Worm (Caenorhabditis elegans) whole organism, L4 larva: ENCODE data around the gene rps-30.

Experiments
- F10B5.3 ChIP-seq: sonication (generic microtip); optimal IDR thresholded peaks from 2 replicates; lab custom pipeline; 2016; ENCODE audit warnings: mild to moderate bottlenecking, missing genetic modification characterization, missing compliant biosample characterization
- F37D6.2 ChIP-seq: sonication (generic microtip); optimal IDR thresholded peaks from 2 replicates; lab custom pipeline; 2016; ENCODE audit warnings: mild to moderate bottlenecking, missing genetic modification characterization, missing compliant biosample characterization
- F44E2.7 ChIP-seq: fragments of 200-800 bp; sonication (Bioruptor generic); IDR thresholded peaks from 2 replicates; pipeline ENCODE4 v2.1.2; 2022; ENCODE audit warnings: missing genetic modification characterization, missing compliant biosample characterization
- F49E8.2 ChIP-seq: sonication (generic microtip); optimal IDR thresholded peaks from 2 replicates; lab custom pipeline; 2016; ENCODE audit warnings: missing compliant biosample characterization, mild to moderate bottlenecking, missing genetic modification characterization, borderline replicate concordance
- T20F7.1 ChIP-seq: fragments of 200-800 bp; sonication (Bioruptor generic); optimal IDR thresholded peaks from 2 replicates; lab custom pipeline; 2018; ENCODE audit warnings: mild to moderate bottlenecking, missing genetic modification characterization, missing compliant biosample characterization
- Y48G9A.11 ChIP-seq: fragments of 200-800 bp; sonication (Bioruptor generic); IDR thresholded peaks from 2 replicates; pipeline ENCODE4 v1.3.6; 2022; ENCODE audit warnings: missing genetic modification reagents, missing genetic modification characterization, missing compliant biosample characterization
- Y5F2A.4 ChIP-seq: fragments of 200-800 bp; sonication (Bioruptor generic); optimal IDR thresholded peaks from 2 replicates; lab custom pipeline; 2018; ENCODE audit warnings: mild to moderate bottlenecking, missing genetic modification characterization, missing compliant biosample characterization
- ceh-20 ChIP-seq: fragments of 200-800 bp; sonication (Bioruptor generic); IDR thresholded peaks from 2 replicates; pipeline ENCODE4 v1.3.6; 2022; ENCODE audit warnings: missing genetic modification reagents, missing genetic modification characterization, missing compliant biosample characterization
- ceh-44 ChIP-seq: fragments of 200-800 bp; sonication (Bioruptor generic); IDR thresholded peaks from 2 replicates; pipeline ENCODE4 v1.3.6; 2022; ENCODE audit warnings: missing genetic modification reagents, missing genetic modification characterization, missing compliant biosample characterization
- ceh-62 ChIP-seq: sonication (generic microtip); optimal IDR thresholded peaks from 2 replicates; lab custom pipeline; 2017; ENCODE audit warnings: missing biosample characterization, missing genetic modification characterization
- daf-8 ChIP-seq: fragments of 200-800 bp; sonication (Bioruptor generic); IDR thresholded peaks from 2 replicates; pipeline ENCODE4 v1.3.6; 2022; ENCODE audit warnings: missing genetic modification characterization, missing compliant biosample characterization
- fkh-10 ChIP-seq: fragments of 150-350 bp; optimal IDR thresholded peaks from 2 replicates; lab custom pipeline; 2014; ENCODE audit warnings: missing biosample characterization, missing genetic modification reagents, missing genetic modification characterization
- hlh-11 ChIP-seq: fragments of 200-800 bp; sonication (Bioruptor generic); optimal IDR thresholded peaks from 2 replicates; lab custom pipeline; 2018; ENCODE audit warnings: mild to moderate bottlenecking, missing genetic modification characterization, missing compliant biosample characterization
- lin-1 ChIP-seq: fragments of 200-800 bp; sonication (Bioruptor generic); IDR thresholded peaks from 2 replicates; pipeline ENCODE4 v1.3.6; 2022; ENCODE audit warnings: missing genetic modification reagents, missing genetic modification characterization, missing compliant biosample characterization
- lir-3 ChIP-seq: sonication (generic microtip); optimal IDR thresholded peaks from 2 replicates; lab custom pipeline; 2016; ENCODE audit warnings: mild to moderate bottlenecking, missing genetic modification characterization, missing compliant biosample characterization
- lsy-2 ChIP-seq, 2 experiments: fragments of 150-350 bp in 1 of 2; sonication (generic microtip) in 1 of 2; optimal IDR thresholded peaks; 2 replicates each; lab custom pipeline; 2014 to 2017; ENCODE audit warnings: missing biosample characterization in 2 of 2, missing genetic modification characterization in 2 of 2
- madf-5 ChIP-seq, 2 experiments: fragments of 200-800 bp; sonication (Bioruptor generic); IDR thresholded peaks; 2 replicates each; pipeline ENCODE4 v1.3.6; 2022; ENCODE audit warnings: missing compliant biosample characterization in 2 of 2, missing genetic modification characterization in 2 of 2
- madf-9 ChIP-seq: fragments of 200-800 bp; sonication (Bioruptor generic); conservative IDR thresholded peaks from 2 replicates; pipeline ENCODE4 v1.3.6; 2022; ENCODE audit warnings: missing genetic modification reagents, missing genetic modification characterization, missing compliant biosample characterization
- mdt-29 ChIP-seq: fragments of 200-800 bp; sonication (Bioruptor generic); IDR thresholded peaks from 2 replicates; pipeline ENCODE4 v1.3.6; 2022; ENCODE audit warnings: missing genetic modification reagents, missing genetic modification characterization, missing compliant biosample characterization
- mep-1 ChIP-seq: fragments of 150-350 bp; sonication (generic microtip); optimal IDR thresholded peaks from 3 replicates; lab custom pipeline; 2014; ENCODE audit warnings: missing biosample characterization, missing genetic modification characterization
- mxl-3 ChIP-seq: fragments of 200-800 bp; sonication (Bioruptor generic); optimal IDR thresholded peaks from 2 replicates; lab custom pipeline; 2018; ENCODE audit warnings: mild to moderate bottlenecking, missing genetic modification characterization, missing compliant biosample characterization
- nhr-10 ChIP-seq: fragments of 150-350 bp; optimal IDR thresholded peaks from 2 replicates; lab custom pipeline; 2014; ENCODE audit warnings: missing biosample characterization, missing genetic modification characterization
- nhr-102 ChIP-seq: sonication (generic microtip); optimal IDR thresholded peaks from 2 replicates; lab custom pipeline; 2016; ENCODE audit warnings: mild to moderate bottlenecking, missing genetic modification characterization, moderate library complexity, missing compliant biosample characterization
- nhr-111 ChIP-seq: fragments of 200-800 bp; sonication (Bioruptor generic); optimal IDR thresholded peaks from 2 replicates; lab custom pipeline; 2018; ENCODE audit warnings: mild to moderate bottlenecking, missing genetic modification characterization, missing compliant biosample characterization
- nhr-237 ChIP-seq: sonication (generic microtip); optimal IDR thresholded peaks from 2 replicates; lab custom pipeline; 2017; ENCODE audit warnings: missing biosample characterization, missing genetic modification characterization
- nhr-28 ChIP-seq: fragments of 150-350 bp; optimal IDR thresholded peaks from 2 replicates; lab custom pipeline; 2014; ENCODE audit warnings: missing biosample characterization, missing genetic modification characterization
- nhr-41 ChIP-seq: fragments of 200-800 bp; sonication (Bioruptor generic); IDR thresholded peaks from 2 replicates; pipeline ENCODE4 v1.3.6; 2022; ENCODE audit warnings: missing genetic modification reagents, missing genetic modification characterization, missing compliant biosample characterization
- nhr-48 ChIP-seq: sonication (generic microtip); optimal IDR thresholded peaks from 2 replicates; lab custom pipeline; 2016; ENCODE audit warnings: mild to moderate bottlenecking, missing genetic modification characterization, missing compliant biosample characterization
- nhr-6 ChIP-seq: fragments of 150-350 bp; optimal IDR thresholded peaks from 2 replicates; lab custom pipeline; 2014; ENCODE audit warnings: missing biosample characterization, missing genetic modification characterization
- pha-4 ChIP-seq, 2 experiments: fragments of 150-350 bp in 1 of 2; fragments of 200-800 bp in 1 of 2; sonication (Bioruptor generic) in 1 of 2; IDR thresholded peaks in 1 of 2; optimal IDR thresholded peaks in 1 of 2; 2 replicates each; pipeline versions ENCODE4 v1.3.6 to Lab custom; 2014 to 2022; ENCODE audit warnings: missing genetic modification characterization in 2 of 2, missing genetic modification reagents in 2 of 2, missing biosample characterization in 1 of 2, missing compliant biosample characterization in 1 of 2
- php-3 ChIP-seq: fragments of 200-800 bp; sonication (Bioruptor generic); IDR thresholded peaks from 2 replicates; pipeline ENCODE4 v1.3.6; 2022; ENCODE audit warnings: missing genetic modification reagents, missing genetic modification characterization, missing compliant biosample characterization
- pqm-1 ChIP-seq: sonication (generic microtip); optimal IDR thresholded peaks from 2 replicates; lab custom pipeline; 2017; ENCODE audit warnings: missing biosample characterization, missing genetic modification characterization
- saeg-2 ChIP-seq: fragments of 200-800 bp; sonication (Bioruptor generic); IDR thresholded peaks from 2 replicates; pipeline ENCODE4 v1.3.6; 2022; ENCODE audit warnings: missing genetic modification reagents, missing genetic modification characterization, missing compliant biosample characterization
- snpc-1.2 ChIP-seq: fragments of 200-800 bp; sonication (Bioruptor generic); IDR thresholded peaks from 2 replicates; pipeline ENCODE4 v1.3.6; 2022; ENCODE audit warnings: missing genetic modification reagents, missing genetic modification characterization, missing compliant biosample characterization
- spr-1 ChIP-seq: sonication (generic microtip); optimal IDR thresholded peaks from 2 replicates; lab custom pipeline; 2016; ENCODE audit warnings: mild to moderate bottlenecking, missing genetic modification characterization, missing compliant biosample characterization
- unc-130 ChIP-seq: sonication (generic microtip); optimal IDR thresholded peaks from 2 replicates; lab custom pipeline; 2016; ENCODE audit warnings: missing genetic modification reagents, missing genetic modification characterization, missing compliant biosample characterization
- unc-62 ChIP-seq, 3 experiments: fragments of 150-350 bp in 1 of 3; sonication (generic microtip); optimal IDR thresholded peaks in 2 of 3; peaks in 1 of 3; 1 replicate in 1 of 3; 2 replicates in 2 of 3; lab custom pipeline; 2014 to 2017; ENCODE audit warnings: missing biosample characterization in 3 of 3, missing genetic modification characterization in 3 of 3, missing genetic modification reagents in 3 of 3, missing genotype in 1 of 3
- vab-7 ChIP-seq: fragments of 200-800 bp; sonication (Bioruptor generic); IDR thresholded peaks from 2 replicates; pipeline ENCODE4 v1.3.6; 2022; ENCODE audit warnings: missing genetic modification reagents, missing genetic modification characterization, missing compliant biosample characterization
- zfp-2 ChIP-seq: sonication (generic microtip); optimal IDR thresholded peaks from 2 replicates; lab custom pipeline; 2016; ENCODE audit warnings: mild to moderate bottlenecking, missing genetic modification characterization, missing compliant biosample characterization
- zip-11 ChIP-seq: fragments of 200-800 bp; sonication (Bioruptor generic); IDR thresholded peaks from 2 replicates; pipeline ENCODE4 v1.3.6; 2022; ENCODE audit warnings: missing genetic modification characterization, missing compliant biosample characterization
- ztf-11 ChIP-seq: fragments of 150-350 bp; optimal IDR thresholded peaks from 2 replicates; lab custom pipeline; 2014; ENCODE audit warnings: missing biosample characterization, missing genetic modification characterization

The rps-30 gene

DNA sequence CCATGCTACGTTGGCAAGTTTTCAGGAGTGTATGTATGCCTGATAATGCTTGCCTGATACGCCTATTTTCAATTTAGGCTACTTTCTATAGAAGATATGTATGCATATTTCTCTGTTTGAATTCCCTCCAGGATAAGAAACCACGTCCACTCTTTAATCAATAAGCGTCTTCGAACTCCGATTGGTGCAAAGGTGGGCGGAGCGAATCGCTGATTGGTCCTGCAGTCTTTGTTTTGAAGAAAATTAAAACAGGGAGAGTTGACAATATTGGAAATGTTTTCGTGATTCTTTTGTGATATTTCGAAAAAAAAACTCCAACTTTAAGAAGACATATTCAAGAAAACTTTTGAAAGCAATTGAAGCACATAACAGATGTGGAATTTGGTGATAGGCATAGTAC, 14.5 kb upstream of the rps-30 start:
- TF ChIP-seq pha-4 (GFP tag; IDR thresholded peaks at IDR 0.05; lab: Robert Waterston, UW) (no peak), pha-4 (tag; optimal IDR thresholded peaks at IDR 0.05; lab: Kevin White, UChicago) (no peak), mdt-29 (GFP tag; lab: Robert Waterston, UW) (0 out of 2 replicates have a peak, but pooled peaks have one; percentile 20), fkh-10 (GFP tag; lab: Kevin White, UChicago) (no peak), Y5F2A.4 (no peak), php-3 (no peak), madf-9 (GFP tag; lab: Robert Waterston, UW) (no peak), F44E2.7 (no peak)

- TF ChIP-seq Y48G9A.11 (no peak), nhr-237 (tag; lab: Kevin White, UChicago) (no peak), saeg-2 (GFP tag; lab: Robert Waterston, UW) (no peak), ceh-62 (tag; lab: Kevin White, UChicago) (no peak), madf-9 (GFP tag; lab: Robert Waterston, UW) (no peak), T20F7.1 (GFP tag; lab: Kevin White, UChicago) (no peak), Y5F2A.4 (no peak), vab-7 (GFP tag; lab: Robert Waterston, UW) (no peak), nhr-102 (tag; lab: Kevin White, UChicago) (no peak), nhr-28 (tag; lab: Kevin White, UChicago) (no peak), mep-1 (tag; lab: Kevin White, UChicago) (no peak), zip-11 (GFP tag; lab: Robert Waterston, UW) (no peak), madf-5 (GFP tag; IDR thresholded peaks at IDR 0.05; lab: Robert Waterston, UW) (no peak), F37D6.2 (tag; lab: Kevin White, UChicago) (no peak)
These were observed 5.4 kb upstream of the rps-30 start, which contains the start of gene frpr-3 for ce11 chrV:7770961-7771360. Gene frpr-3, plus strand, starts transcription at chrV:7771261.

ce11 chrV:7773647-7774046, 2.7 kb upstream of the rps-30 start:
- TF ChIP-seq F10B5.3 (tag; lab: Kevin White, UChicago) (no peak), nhr-111 (GFP tag; lab: Kevin White, UChicago) (no peak), snpc-1.2 (GFP tag; lab: Robert Waterston, UW) (no peak), zfp-2 (tag; lab: Kevin White, UChicago) (no peak), nhr-10 (no peak), spr-1 (tag; lab: Kevin White, UChicago) (no peak), unc-62 (GFP tag; optimal IDR thresholded peaks at IDR 0.05 in 1 of 2; lab: Kevin White, UChicago) (no peak), unc-62 (tag; optimal IDR thresholded peaks at IDR 0.05; lab: Kevin White, UChicago) (no peak), ceh-20 (GFP tag; lab: Robert Waterston, UW) (no peak), ztf-11 (tag; lab: Kevin White, UChicago) (no peak), daf-8 (GFP tag; lab: Robert Waterston, UW) (no peak)

- TF ChIP-seq lir-3 (tag; lab: Kevin White, UChicago): no peak
- no peak for TF ChIP-seq pqm-1 (tag; lab: Kevin White, UChicago)
- TF ChIP-seq nhr-48 (tag; lab: Kevin White, UChicago): peak; percentile 53
- TF ChIP-seq nhr-6 (tag; lab: Kevin White, UChicago): no peak
- no peak for TF ChIP-seq mdt-29 (GFP tag; lab: Robert Waterston, UW)
- no peak for TF ChIP-seq nhr-41 (GFP tag; lab: Robert Waterston, UW)
- no peak for TF ChIP-seq F37D6.2 (tag; lab: Kevin White, UChicago)
- no peak for TF ChIP-seq snpc-1.2 (GFP tag; lab: Robert Waterston, UW)
- TF ChIP-seq lsy-2 (tag; optimal IDR thresholded peaks at IDR 0.05; lab: Kevin White, UChicago): no peak
- TF ChIP-seq mxl-3 (GFP tag; lab: Kevin White, UChicago): peak; percentile 58
- TF ChIP-seq unc-130 (GFP tag; lab: Kevin White, UChicago): no peak
- no peak for TF ChIP-seq lin-1 (GFP tag; lab: Robert Waterston, UW)
- TF ChIP-seq ceh-44 (GFP tag; lab: Robert Waterston, UW): no peak
- no peak for TF ChIP-seq F49E8.2 (tag; lab: Kevin White, UChicago)
- peak; percentile 37 for TF ChIP-seq hlh-11 (tag; lab: Kevin White, UChicago)
These were observed 2.2 kb upstream of the rps-30 start, which contains the start of gene grl-10 for ce11 chrV:7774143-7774595. Gene grl-10, plus strand, starts transcription at chrV:7774545.
